Fruit fly (Drosophila melanogaster) whole organism, embryonic: ENCODE data around the gene CG31343.
A peak's percentile ranks its signal among the peaks of the same experiment; 100 is the strongest.

ENCODE experiments used
- Aef1 ChIP-seq: fragments of 200-800 bp; sonication (Bioruptor generic); IDR thresholded peaks from 3 replicates; pipeline ENCODE4 v1.3.6; 2022; ENCODE audit warnings: missing biosample characterization, missing genetic modification characterization
- CG10979 ChIP-seq: fragments of 200-800 bp; sonication (Bioruptor generic); optimal IDR thresholded peaks from 2 replicates; lab custom pipeline; 2018; ENCODE audit warnings: missing biosample characterization, mild to moderate bottlenecking, missing genetic modification characterization, moderate library complexity
- CG11456 ChIP-seq: fragments of 200-800 bp; sonication (Bioruptor generic); IDR thresholded peaks from 3 replicates; pipeline ENCODE4 v1.3.6; 2022; ENCODE audit warnings: missing biosample characterization, missing genetic modification characterization
- CG12104 ChIP-seq: fragments of 200-800 bp; sonication (Bioruptor generic); optimal IDR thresholded peaks from 3 replicates; lab custom pipeline; 2016; ENCODE audit warnings: missing biosample characterization, missing genetic modification characterization
- CG1233 ChIP-seq: fragments of 200-800 bp; sonication (Bioruptor generic); optimal IDR thresholded peaks from 4 replicates; lab custom pipeline; 2018; ENCODE audit warnings: missing biosample characterization, mild to moderate bottlenecking, missing genetic modification characterization
- CG13424 ChIP-seq: fragments of 200-800 bp; sonication (Bioruptor generic); optimal IDR thresholded peaks from 2 replicates; lab custom pipeline; 2019; ENCODE audit warnings: missing biosample characterization, mild to moderate bottlenecking, missing genetic modification characterization, moderate library complexity
- CG14050 ChIP-seq: fragments of 200-800 bp; sonication (Bioruptor generic); IDR thresholded peaks from 3 replicates; pipeline ENCODE4 v1.3.6; 2022; ENCODE audit warnings: missing biosample characterization, missing genetic modification characterization
- CG15011 ChIP-seq: fragments of 200-800 bp; sonication (Bioruptor generic); optimal IDR thresholded peaks from 3 replicates; lab custom pipeline; 2018; ENCODE audit warnings: missing biosample characterization, mild to moderate bottlenecking, missing genetic modification characterization
- CG1602 ChIP-seq: fragments of 200-800 bp; sonication (Bioruptor generic); optimal IDR thresholded peaks from 3 replicates; lab custom pipeline; 2016; ENCODE audit warnings: missing biosample characterization, missing genetic modification characterization
- CG18011 ChIP-seq: fragments of 200-800 bp; sonication (Bioruptor generic); optimal IDR thresholded peaks from 2 replicates; lab custom pipeline; 2017; ENCODE audit warnings: missing biosample characterization, missing genetic modification characterization, mild to moderate bottlenecking, moderate library complexity, missing genotype
- CG2678 ChIP-seq: fragments of 200-800 bp; sonication (Bioruptor generic); optimal IDR thresholded peaks from 3 replicates; lab custom pipeline; 2019; ENCODE audit warnings: missing biosample characterization, mild to moderate bottlenecking, missing genetic modification characterization, moderate library complexity
- CG31365 ChIP-seq: fragments of 200-800 bp; sonication (Bioruptor generic); optimal IDR thresholded peaks from 2 replicates; lab custom pipeline; 2018; ENCODE audit warnings: missing biosample characterization, mild to moderate bottlenecking, missing genetic modification characterization
- CG31388 ChIP-seq: fragments of 200-800 bp; sonication (Bioruptor generic); optimal IDR thresholded peaks from 2 replicates; lab custom pipeline; 2016; ENCODE audit warnings: missing biosample characterization, missing genetic modification characterization
- CG3838 ChIP-seq: fragments of 200-800 bp; sonication (Bioruptor generic); optimal IDR thresholded peaks from 3 replicates; lab custom pipeline; 2016; ENCODE audit warnings: missing biosample characterization, missing genetic modification characterization
- CG3847 ChIP-seq: fragments of 200-800 bp; sonication (Bioruptor generic); IDR thresholded peaks from 2 replicates; pipeline ENCODE4 v1.3.6; 2022; ENCODE audit warnings: missing biosample characterization, missing genetic modification characterization
- CG4360 ChIP-seq: fragments of 200-800 bp; sonication (Bioruptor generic); IDR thresholded peaks from 2 replicates; pipeline ENCODE4 v1.3.6; 2022; ENCODE audit warnings: missing biosample characterization, missing genetic modification characterization
- CG4854 ChIP-seq: fragments of 200-800 bp; sonication (Bioruptor generic); optimal IDR thresholded peaks from 2 replicates; lab custom pipeline; 2016; ENCODE audit warnings: missing biosample characterization, missing genetic modification characterization, inconsistent platforms
- CG5180 ChIP-seq: fragments of 200-800 bp; sonication (Bioruptor generic); optimal IDR thresholded peaks from 3 replicates; lab custom pipeline; 2017; ENCODE audit warnings: missing biosample characterization, missing genetic modification characterization, mild to moderate bottlenecking, moderate library complexity, missing genetic modification reagents
- CG7556 ChIP-seq: fragments of 200-800 bp; sonication (Bioruptor generic); optimal IDR thresholded peaks from 2 replicates; lab custom pipeline; 2017; ENCODE audit warnings: missing biosample characterization, mild to moderate bottlenecking, missing genetic modification characterization
- CG7745 ChIP-seq: fragments of 200-800 bp; sonication (Bioruptor generic); optimal IDR thresholded peaks from 2 replicates; lab custom pipeline; 2018; ENCODE audit warnings: missing biosample characterization, mild to moderate bottlenecking, missing genetic modification characterization, moderate library complexity
- CG8281 ChIP-seq: fragments of 200-800 bp; sonication (Bioruptor generic); optimal IDR thresholded peaks from 2 replicates; lab custom pipeline; 2018; ENCODE audit warnings: missing biosample characterization, mild to moderate bottlenecking, missing genetic modification characterization, moderate library complexity
- CG8290 ChIP-seq, 3 experiments: fragments of 200-800 bp; sonication (Bioruptor generic); optimal IDR thresholded peaks; 2 replicates each; lab custom pipeline; 2016 to 2019; ENCODE audit warnings: missing biosample characterization in 3 of 3, missing genetic modification characterization in 3 of 3, mild to moderate bottlenecking in 2 of 3, moderate library complexity in 1 of 3
- CG8765 ChIP-seq: fragments of 200-800 bp; sonication (Bioruptor generic); IDR thresholded peaks from 2 replicates; pipeline ENCODE4 v1.3.6; 2022; ENCODE audit warnings: missing biosample characterization, missing genetic modification characterization
- CG9215 ChIP-seq: fragments of 200-800 bp; sonication (Bioruptor generic); IDR thresholded peaks from 2 replicates; pipeline ENCODE4 v1.3.6; 2022; ENCODE audit warnings: missing biosample characterization, missing genetic modification characterization
- CG9609 ChIP-seq: fragments of 200-800 bp; sonication (Bioruptor generic); optimal IDR thresholded peaks from 3 replicates; lab custom pipeline; 2016; ENCODE audit warnings: missing biosample characterization, missing genetic modification characterization
- D19B ChIP-seq: fragments of 200-800 bp; sonication (Bioruptor generic); optimal IDR thresholded peaks from 2 replicates; lab custom pipeline; 2017; ENCODE audit warnings: missing biosample characterization, mild to moderate bottlenecking, missing genetic modification characterization
- Hand ChIP-seq: fragments of 200-800 bp; sonication (Bioruptor generic); optimal IDR thresholded peaks from 2 replicates; lab custom pipeline; 2017; ENCODE audit warnings: mild to moderate bottlenecking, missing biosample characterization, missing genetic modification reagents, missing genetic modification characterization
- Hr51 ChIP-seq, 2 experiments: fragments of 200-800 bp; sonication (Bioruptor generic); optimal IDR thresholded peaks; 2 replicates in 1 of 2; 3 replicates in 1 of 2; lab custom pipeline; 2016 to 2018; ENCODE audit warnings: missing biosample characterization in 2 of 2, missing genetic modification characterization in 2 of 2, mild to moderate bottlenecking in 1 of 2, moderate library complexity in 1 of 2
- Hsf ChIP-seq: fragments of 200-800 bp; sonication (Bioruptor generic); optimal IDR thresholded peaks from 3 replicates; lab custom pipeline; 2016; ENCODE audit warnings: missing biosample characterization, missing genetic modification characterization
- NfI ChIP-seq: fragments of 200-800 bp; sonication (Bioruptor generic); optimal IDR thresholded peaks from 3 replicates; lab custom pipeline; 2018; ENCODE audit warnings: missing biosample characterization, mild to moderate bottlenecking, missing genetic modification characterization, moderate library complexity
- PHDP ChIP-seq: fragments of 200-800 bp; sonication (Bioruptor generic); optimal IDR thresholded peaks from 3 replicates; lab custom pipeline; 2018; ENCODE audit warnings: missing biosample characterization, mild to moderate bottlenecking, missing genetic modification characterization, moderate library complexity
- Ptx1 ChIP-seq: fragments of 200-800 bp; sonication (Bioruptor generic); IDR thresholded peaks from 2 replicates; pipeline ENCODE4 v1.3.6; 2022; ENCODE audit warnings: missing biosample characterization, missing genetic modification characterization
- Side ChIP-seq: fragments of 200-800 bp; sonication (Bioruptor generic); optimal IDR thresholded peaks from 2 replicates; lab custom pipeline; 2016; ENCODE audit warnings: missing biosample characterization, missing genetic modification characterization
- Xbp1 ChIP-seq: fragments of 200-800 bp; sonication (Bioruptor generic); optimal IDR thresholded peaks from 3 replicates; lab custom pipeline; 2016; ENCODE audit warnings: missing biosample characterization, mild to moderate bottlenecking, missing genetic modification characterization
- YL-1 ChIP-seq: fragments of 200-800 bp; sonication (Bioruptor generic); optimal IDR thresholded peaks from 3 replicates; lab custom pipeline; 2017; ENCODE audit warnings: missing biosample characterization, mild to moderate bottlenecking, missing genetic modification characterization
- ab ChIP-seq: fragments of 200-800 bp; sonication (Bioruptor generic); optimal IDR thresholded peaks from 2 replicates; lab custom pipeline; 2016; ENCODE audit warnings: missing biosample characterization, missing genetic modification characterization
- ap ChIP-seq: fragments of 200-800 bp; sonication (Bioruptor generic); IDR thresholded peaks from 2 replicates; pipeline ENCODE4 v1.3.6; 2022; ENCODE audit warnings: missing biosample characterization, missing genetic modification characterization
- bigmax ChIP-seq: fragments of 200-800 bp; sonication (Bioruptor generic); optimal IDR thresholded peaks from 2 replicates; lab custom pipeline; 2018; ENCODE audit warnings: missing biosample characterization, mild to moderate bottlenecking, missing genetic modification characterization
- cad ChIP-seq: fragments of >200 bp; optimal IDR thresholded peaks from 2 replicates; lab custom pipeline; 2017; ENCODE audit warnings: missing biosample characterization, missing genetic modification characterization
- cato ChIP-seq: fragments of 200-800 bp; sonication (Bioruptor generic); optimal IDR thresholded peaks from 2 replicates; lab custom pipeline; 2016; ENCODE audit warnings: missing biosample characterization, missing genetic modification characterization, borderline replicate concordance
- en ChIP-seq: fragments of 200-800 bp; sonication (Bioruptor generic); optimal IDR thresholded peaks from 2 replicates; lab custom pipeline; 2016; ENCODE audit warnings: missing biosample characterization, missing genetic modification characterization
- eyg ChIP-seq: fragments of 200-800 bp; sonication (Bioruptor generic); optimal IDR thresholded peaks from 3 replicates; lab custom pipeline; 2016; ENCODE audit warnings: missing biosample characterization, missing genetic modification characterization
- gem ChIP-seq: fragments of 200-800 bp; sonication (Bioruptor generic); optimal IDR thresholded peaks from 2 replicates; lab custom pipeline; 2019; ENCODE audit warnings: missing biosample characterization, mild to moderate bottlenecking, missing genetic modification characterization, moderate library complexity
- insv ChIP-seq, 2 experiments: fragments of 200-800 bp; sonication (Bioruptor generic); optimal IDR thresholded peaks; 3 replicates each; lab custom pipeline; 2016 to 2018; ENCODE audit warnings: missing biosample characterization in 2 of 2, missing genetic modification characterization in 2 of 2
- kay ChIP-seq: fragments of 200-800 bp; sonication (Bioruptor generic); optimal IDR thresholded peaks from 2 replicates; lab custom pipeline; 2016; ENCODE audit warnings: missing biosample characterization, missing genetic modification characterization
- lmd ChIP-seq: fragments of 200-800 bp; sonication (Bioruptor generic); IDR thresholded peaks from 2 replicates; pipeline ENCODE4 v1.3.6; 2022; ENCODE audit warnings: missing biosample characterization, missing genetic modification characterization
- luna ChIP-seq: fragments of 200-800 bp; sonication (Bioruptor generic); optimal IDR thresholded peaks from 2 replicates; lab custom pipeline; 2016; ENCODE audit warnings: missing biosample characterization, missing genetic modification characterization
- mam ChIP-seq: fragments of 200-800 bp; sonication (Bioruptor generic); optimal IDR thresholded peaks from 3 replicates; lab custom pipeline; 2016; ENCODE audit warnings: missing biosample characterization, missing genetic modification characterization
- repo ChIP-seq: fragments of 200-800 bp; sonication (Bioruptor generic); optimal IDR thresholded peaks from 2 replicates; lab custom pipeline; 2016; ENCODE audit warnings: missing biosample characterization, missing genetic modification characterization
- sd ChIP-seq: fragments of 200-800 bp; sonication (Bioruptor generic); optimal IDR thresholded peaks from 3 replicates; lab custom pipeline; 2018; ENCODE audit warnings: missing biosample characterization, mild to moderate bottlenecking, missing genetic modification characterization, moderate library complexity
- zf30C ChIP-seq: fragments of 200-800 bp; sonication (Bioruptor generic); optimal IDR thresholded peaks from 3 replicates; lab custom pipeline; 2018; ENCODE audit warnings: missing biosample characterization, mild to moderate bottlenecking, missing genetic modification characterization
- zfh1 ChIP-seq: fragments of 200-800 bp; sonication (Bioruptor generic); IDR thresholded peaks from 3 replicates; pipeline ENCODE4 v1.3.6; 2022; ENCODE audit warnings: missing biosample characterization, missing genetic modification characterization

CG31343 gene

DNA sequence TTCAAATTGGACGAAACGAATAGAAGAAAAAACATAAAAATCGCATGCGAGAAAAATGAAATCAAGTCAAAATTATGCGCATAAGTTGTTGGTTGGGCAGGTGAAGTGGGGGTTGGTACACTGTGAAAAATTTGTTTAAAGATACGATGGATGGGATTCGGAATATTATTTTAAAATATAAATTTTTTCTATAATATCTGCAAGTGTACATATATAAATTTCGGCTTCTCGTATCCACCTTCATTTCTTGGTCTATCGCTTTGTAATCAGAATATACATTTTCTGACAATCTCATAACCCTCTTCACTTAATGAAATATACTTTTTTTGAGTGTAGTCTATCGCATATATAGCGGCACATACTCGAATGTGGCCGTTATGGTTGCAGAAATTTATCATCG, 41.7 kb upstream of the CG31343 start (continued):
- TF ChIP-seq YL-1 (GFP tag; lab: Kevin White, UChicago): no peak
- TF ChIP-seq mam (GFP tag; lab: Kevin White, UChicago): no peak
- TF ChIP-seq NfI: no peak
- no peak for TF ChIP-seq CG4360 (GFP tag; lab: Robert Waterston, UW)
- TF ChIP-seq CG8281 (tag; lab: Kevin White, UChicago): no peak
- TF ChIP-seq repo (GFP tag; lab: Kevin White, UChicago): no peak
- no peak for TF ChIP-seq CG1233 (GFP tag; lab: Kevin White, UChicago)
- no peak for TF ChIP-seq CG18011
- no peak for TF ChIP-seq zfh1 (GFP tag; lab: Robert Waterston, UW)
- TF ChIP-seq CG7745 (tag; lab: Kevin White, UChicago): no peak
- TF ChIP-seq CG31388 (GFP tag; lab: Kevin White, UChicago): no peak
- TF ChIP-seq CG4854 (GFP tag; lab: Kevin White, UChicago): no peak
- peak; percentile 17 for TF ChIP-seq Xbp1 (GFP tag; lab: Kevin White, UChicago)
- TF ChIP-seq luna: no peak
- no peak for TF ChIP-seq kay (GFP tag; lab: Kevin White, UChicago)
- no peak for TF ChIP-seq ab (GFP tag; lab: Kevin White, UChicago)
- no peak for TF ChIP-seq CG3847 (GFP tag; lab: Robert Waterston, UW)
- TF ChIP-seq Ptx1: peak; percentile 53
- peak; percentile 32 for TF ChIP-seq CG13424
- no peak for TF ChIP-seq CG15011
- TF ChIP-seq CG9609 (GFP tag; lab: Kevin White, UChicago): no peak
- TF ChIP-seq eyg: no peak
- no peak for TF ChIP-seq lmd (GFP tag; lab: Robert Waterston, UW)
- no peak for TF ChIP-seq CG5180
- no peak for TF ChIP-seq Hand
- no peak for TF ChIP-seq en
- peak in 1 of 2 experiments; percentile 58 for TF ChIP-seq Hr51 (GFP tag; optimal IDR thresholded peaks at IDR 0.05; lab: Kevin White, UChicago)
- TF ChIP-seq CG8765 (GFP tag; lab: Robert Waterston, UW): no peak
- peak; percentile 32 for TF ChIP-seq CG2678 (tag; lab: Kevin White, UChicago)
- TF ChIP-seq bigmax (GFP tag; lab: Kevin White, UChicago): no peak
- TF ChIP-seq CG3838 (GFP tag; lab: Kevin White, UChicago): no peak
- no peak for TF ChIP-seq CG1602 (GFP tag; lab: Kevin White, UChicago)
- no peak for TF ChIP-seq D19B
- TF ChIP-seq CG31365 (tag; lab: Kevin White, UChicago): no peak
- TF ChIP-seq Aef1 (GFP tag; lab: Robert Waterston, UW): no peak
- TF ChIP-seq sd (tag; lab: Kevin White, UChicago): no peak
- TF ChIP-seq CG11456 (GFP tag; lab: Robert Waterston, UW): no peak
- TF ChIP-seq ap (GFP tag; lab: Robert Waterston, UW): no peak
- no peak for TF ChIP-seq CG7556 (GFP tag; lab: Kevin White, UChicago)
- peak; percentile 8 for TF ChIP-seq PHDP (tag; lab: Kevin White, UChicago)
- TF ChIP-seq CG10979 (tag; lab: Kevin White, UChicago): no peak
- TF ChIP-seq insv (GFP tag; optimal IDR thresholded peaks at IDR 0.05; lab: Kevin White, UChicago): no peak
- peak; percentile 62 for TF ChIP-seq gem (tag; lab: Kevin White, UChicago)
- TF ChIP-seq CG9215 (GFP tag; lab: Robert Waterston, UW): no peak
- TF ChIP-seq zf30C (GFP tag; lab: Kevin White, UChicago): no peak
- no peak for TF ChIP-seq CG14050 (GFP tag; lab: Robert Waterston, UW)
- TF ChIP-seq cad (GFP tag; lab: Kevin White, UChicago): no peak
- no peak for TF ChIP-seq CG8290 (GFP tag; optimal IDR thresholded peaks at IDR 0.05; lab: Kevin White, UChicago)
- TF ChIP-seq CG8290 (tag; optimal IDR thresholded peaks at IDR 0.05; lab: Kevin White, UChicago): no peak
- TF ChIP-seq Side: no peak
- no peak for TF ChIP-seq cato (GFP tag; lab: Kevin White, UChicago)
- TF ChIP-seq Hsf: no peak
- no peak for TF ChIP-seq CG12104 (GFP tag; lab: Kevin White, UChicago)
